Worm (Caenorhabditis elegans) whole organism, early embryonic: ENCODE results near the gene nhr-116.
"Not testable (repeated sequence)": the region's sequence is repeated elsewhere in the genome, so short reads cannot be mapped to it uniquely, and the experiment has no call there.

Source experiments
- ceh-13 ChIP-seq: fragments of 200-800 bp; sonication (Bioruptor generic); optimal IDR thresholded peaks from 2 replicates; lab custom pipeline; 2018; ENCODE audit warnings: mild to moderate bottlenecking, missing genetic modification characterization, missing compliant biosample characterization
- pes-1 ChIP-seq: fragments of 200-800 bp; sonication (Bioruptor generic); IDR thresholded peaks from 2 replicates; pipeline ENCODE4 v1.3.6; 2022; ENCODE audit warnings: missing genetic modification reagents, missing genetic modification characterization, missing compliant biosample characterization

DNA sequence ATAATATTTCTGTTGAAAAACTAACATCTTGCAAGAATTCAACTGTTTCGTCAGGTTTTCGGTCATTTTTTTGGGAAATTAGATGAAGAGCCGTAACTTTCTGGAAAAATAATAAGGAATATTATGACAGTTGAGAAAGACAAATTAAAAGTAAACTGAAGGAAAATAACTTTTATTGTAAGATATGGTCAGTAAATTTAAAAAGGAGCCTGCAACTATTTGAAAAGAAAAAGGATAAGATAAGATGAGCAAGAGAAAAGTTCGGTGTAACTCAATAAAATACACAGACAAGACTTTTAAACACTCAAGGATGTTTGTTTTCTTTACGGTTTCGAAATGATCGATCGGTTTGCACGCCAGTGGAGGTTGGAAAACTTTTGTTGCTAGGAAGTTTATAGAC lies 37.6 kb downstream of the nhr-116 start, which contains the start of gene fbxa-111:
- not testable (repeated sequence) for TF ChIP-seq pes-1 (GFP tag; lab: Robert Waterston, UW); ceh-13
